Fruit fly (Drosophila melanogaster) whole organism, embryonic: Measurements from ENCODE around the gene Jhbp7.

ENCODE experiments used
- CG10321 ChIP-seq: fragments of 200-800 bp; sonication (Bioruptor generic); IDR thresholded peaks from 2 replicates; pipeline ENCODE4 v1.3.6; 2022; ENCODE audit warnings: missing biosample characterization, missing genetic modification characterization
- CG10431 ChIP-seq: fragments of 200-800 bp; sonication (Bioruptor generic); optimal IDR thresholded peaks from 3 replicates; lab custom pipeline; 2018; ENCODE audit warnings: missing biosample characterization, mild to moderate bottlenecking, missing genetic modification characterization
- CG10959 ChIP-seq: fragments of 200-800 bp; sonication (Bioruptor generic); IDR thresholded peaks from 2 replicates; pipeline ENCODE4 v1.3.6; 2022; ENCODE audit warnings: missing biosample characterization, missing genetic modification characterization
- CG11093 ChIP-seq: fragments of 200-800 bp; sonication (Bioruptor generic); IDR thresholded peaks from 3 replicates; pipeline ENCODE4 v1.3.6; 2022; ENCODE audit warnings: missing biosample characterization, missing genetic modification characterization
- CG11398 ChIP-seq: fragments of 200-800 bp; sonication (Bioruptor generic); optimal IDR thresholded peaks from 2 replicates; lab custom pipeline; 2016; ENCODE audit warnings: missing biosample characterization, missing genetic modification characterization
- CG11696 ChIP-seq: fragments of 200-800 bp; sonication (Bioruptor generic); IDR thresholded peaks from 2 replicates; pipeline ENCODE4 v1.3.6; 2022; ENCODE audit warnings: missing biosample characterization, missing genetic modification characterization
- CG12659 ChIP-seq: fragments of 200-800 bp; sonication (Bioruptor generic); optimal IDR thresholded peaks from 3 replicates; lab custom pipeline; 2017; ENCODE audit warnings: mild to moderate bottlenecking, missing biosample characterization, missing genetic modification reagents, missing genetic modification characterization
- CG18262 ChIP-seq: fragments of 200-800 bp; optimal IDR thresholded peaks from 3 replicates; lab custom pipeline; 2019; ENCODE audit warnings: missing biosample characterization, mild to moderate bottlenecking, missing genetic modification characterization, moderate library complexity
- CG18619 ChIP-seq: fragments of 200-800 bp; sonication (Bioruptor generic); optimal IDR thresholded peaks from 3 replicates; lab custom pipeline; 2017; ENCODE audit warnings: missing biosample characterization, mild to moderate bottlenecking, missing genetic modification characterization
- CG18764 ChIP-seq: fragments of 200-800 bp; sonication (Bioruptor generic); optimal IDR thresholded peaks from 3 replicates; lab custom pipeline; 2016; ENCODE audit warnings: missing biosample characterization, missing genetic modification characterization
- CG6765 ChIP-seq: fragments of 200-800 bp; sonication (Bioruptor generic); optimal IDR thresholded peaks from 3 replicates; lab custom pipeline; 2017; ENCODE audit warnings: missing biosample characterization, mild to moderate bottlenecking, missing genetic modification characterization
- CG7357 ChIP-seq: fragments of 200-800 bp; sonication (Bioruptor generic); IDR thresholded peaks from 3 replicates; pipeline ENCODE4 v1.3.6; 2022; ENCODE audit warnings: missing biosample characterization, missing genetic modification characterization
- CG7928 ChIP-seq: fragments of 200-800 bp; sonication (Bioruptor generic); optimal IDR thresholded peaks from 2 replicates; lab custom pipeline; 2017; ENCODE audit warnings: missing biosample characterization, mild to moderate bottlenecking, missing genetic modification characterization
- CG8388 ChIP-seq: fragments of 200-800 bp; sonication (Bioruptor generic); optimal IDR thresholded peaks from 2 replicates; lab custom pipeline; 2019; ENCODE audit warnings: missing biosample characterization, mild to moderate bottlenecking, missing genetic modification characterization, moderate library complexity
- CTCF ChIP-seq: fragments of 200-800 bp; sonication (Bioruptor generic); optimal IDR thresholded peaks from 2 replicates; lab custom pipeline; 2017; ENCODE audit warnings: missing biosample characterization, mild to moderate bottlenecking, missing genetic modification characterization, moderate library complexity
- D19B ChIP-seq: fragments of 200-800 bp; sonication (Bioruptor generic); optimal IDR thresholded peaks from 2 replicates; lab custom pipeline; 2017; ENCODE audit warnings: missing biosample characterization, mild to moderate bottlenecking, missing genetic modification characterization
- Dek ChIP-seq: fragments of 200-800 bp; sonication (Bioruptor generic); optimal IDR thresholded peaks from 3 replicates; lab custom pipeline; 2019; ENCODE audit warnings: missing biosample characterization, mild to moderate bottlenecking, missing genetic modification characterization, moderate library complexity
- Hey ChIP-seq: fragments of 200-800 bp; sonication (Bioruptor generic); optimal IDR thresholded peaks from 3 replicates; lab custom pipeline; 2018; ENCODE audit warnings: missing biosample characterization, mild to moderate bottlenecking, missing genetic modification characterization
- Hr51 ChIP-seq, 2 experiments: fragments of 200-800 bp; sonication (Bioruptor generic); optimal IDR thresholded peaks; 2 replicates in 1 of 2; 3 replicates in 1 of 2; lab custom pipeline; 2016 to 2018; ENCODE audit warnings: missing biosample characterization in 2 of 2, missing genetic modification characterization in 2 of 2, mild to moderate bottlenecking in 1 of 2, moderate library complexity in 1 of 2
- Jarid2 ChIP-seq: fragments of 200-800 bp; sonication (Bioruptor generic); optimal IDR thresholded peaks from 3 replicates; lab custom pipeline; 2017; ENCODE audit warnings: mild to moderate bottlenecking, missing biosample characterization, missing genetic modification reagents, missing genetic modification characterization
- Pdp1 ChIP-seq, 2 experiments: fragments of 200-800 bp; sonication (Bioruptor generic); optimal IDR thresholded peaks; 3 replicates each; lab custom pipeline; 2016; ENCODE audit warnings: missing biosample characterization in 2 of 2, missing genetic modification characterization in 2 of 2, mild to moderate bottlenecking in 1 of 2, moderate library complexity in 1 of 2
- Ravus ChIP-seq: fragments of 200-800 bp; sonication (Bioruptor generic); IDR thresholded peaks from 2 replicates; pipeline ENCODE4 v1.3.6; 2022; ENCODE audit warnings: missing biosample characterization, missing genetic modification characterization
- Sry-β ChIP-seq: fragments of 200-800 bp; sonication (Bioruptor generic); optimal IDR thresholded peaks from 2 replicates; lab custom pipeline; 2018; ENCODE audit warnings: missing biosample characterization, mild to moderate bottlenecking, missing genetic modification characterization, moderate library complexity
- YL-1 ChIP-seq: fragments of 200-800 bp; sonication (Bioruptor generic); optimal IDR thresholded peaks from 3 replicates; lab custom pipeline; 2017; ENCODE audit warnings: missing biosample characterization, mild to moderate bottlenecking, missing genetic modification characterization
- ato ChIP-seq: fragments of 200-800 bp; sonication (Bioruptor generic); IDR thresholded peaks from 2 replicates; pipeline ENCODE4 v1.3.6; 2022; ENCODE audit warnings: missing biosample characterization, missing genetic modification characterization; ENCODE audit not compliant: partially characterized antibody
- bcd ChIP-seq: fragments of 200-800 bp; sonication (Bioruptor generic); optimal IDR thresholded peaks from 2 replicates; lab custom pipeline; 2017; ENCODE audit warnings: missing biosample characterization, mild to moderate bottlenecking, missing genetic modification characterization
- br ChIP-seq: fragments of >200 bp; optimal IDR thresholded peaks from 2 replicates; lab custom pipeline; 2017
- cas ChIP-seq: fragments of 200-800 bp; sonication (Bioruptor generic); IDR thresholded peaks from 2 replicates; pipeline ENCODE4 v1.3.6; 2022; ENCODE audit warnings: missing biosample characterization, missing genetic modification characterization
- chm ChIP-seq: fragments of 200-800 bp; sonication (Bioruptor generic); IDR thresholded peaks from 2 replicates; pipeline ENCODE4 v1.3.6; 2022; ENCODE audit warnings: missing biosample characterization, missing genetic modification characterization
- crp ChIP-seq, 2 experiments: fragments of 200-800 bp; sonication (Bioruptor generic); optimal IDR thresholded peaks; 2 replicates in 1 of 2; 3 replicates in 1 of 2; lab custom pipeline; 2017; ENCODE audit warnings: missing biosample characterization in 2 of 2, missing genetic modification characterization in 2 of 2, mild to moderate bottlenecking in 1 of 2, moderate library complexity in 1 of 2
- danr ChIP-seq: fragments of 200-800 bp; sonication (Bioruptor generic); IDR thresholded peaks from 2 replicates; pipeline ENCODE4 v1.3.6; 2022; ENCODE audit warnings: missing biosample characterization, missing genetic modification characterization
- dati ChIP-seq: fragments of 200-800 bp; sonication (Bioruptor generic); IDR thresholded peaks from 2 replicates; pipeline ENCODE4 v1.3.6; 2022; ENCODE audit warnings: missing biosample characterization, missing genetic modification characterization
- emc ChIP-seq: fragments of 200-800 bp; sonication (Bioruptor generic); optimal IDR thresholded peaks from 2 replicates; lab custom pipeline; 2016; ENCODE audit warnings: missing biosample characterization, missing genetic modification characterization
- fd64A ChIP-seq: fragments of 200-800 bp; sonication (Bioruptor generic); optimal IDR thresholded peaks from 3 replicates; lab custom pipeline; 2018; ENCODE audit warnings: missing biosample characterization, mild to moderate bottlenecking, missing genetic modification characterization
- gcm ChIP-seq: fragments of 200-800 bp; sonication (Bioruptor generic); optimal IDR thresholded peaks from 2 replicates; lab custom pipeline; 2019; ENCODE audit warnings: missing biosample characterization, mild to moderate bottlenecking, missing genetic modification characterization, moderate library complexity
- gfzf ChIP-seq: fragments of 200-800 bp; sonication (Bioruptor generic); optimal IDR thresholded peaks from 2 replicates; lab custom pipeline; 2016; ENCODE audit warnings: missing biosample characterization, mild to moderate bottlenecking, missing genetic modification characterization, moderate library complexity
- grau ChIP-seq: fragments of 200-800 bp; optimal IDR thresholded peaks from 3 replicates; lab custom pipeline; 2019; ENCODE audit warnings: missing biosample characterization, mild to moderate bottlenecking, missing genetic modification characterization, moderate library complexity
- mam ChIP-seq: fragments of 200-800 bp; sonication (Bioruptor generic); optimal IDR thresholded peaks from 3 replicates; lab custom pipeline; 2016; ENCODE audit warnings: missing biosample characterization, missing genetic modification characterization
- nau ChIP-seq: fragments of 200-800 bp; sonication (Bioruptor generic); optimal IDR thresholded peaks from 3 replicates; lab custom pipeline; 2017; ENCODE audit warnings: missing biosample characterization, mild to moderate bottlenecking, missing genetic modification characterization, missing genetic modification reagents
- nerfin-2 ChIP-seq: fragments of 200-800 bp; sonication (Bioruptor generic); IDR thresholded peaks from 2 replicates; pipeline ENCODE4 v1.3.6; 2022; ENCODE audit warnings: missing biosample characterization, missing genetic modification characterization; ENCODE audit not compliant: partially characterized antibody
- onecut ChIP-seq: fragments of 200-800 bp; sonication (Bioruptor generic); IDR thresholded peaks from 2 replicates; pipeline ENCODE4 v1.3.6; 2022; ENCODE audit warnings: missing biosample characterization, missing genetic modification characterization
- pan ChIP-seq, 4 experiments: fragments of >200 bp in 3 of 4; fragments of 200-800 bp in 1 of 4; sonication (Bioruptor generic) in 1 of 4; optimal IDR thresholded peaks in 3 of 4; IDR thresholded peaks in 1 of 4; 2 replicates each; pipeline versions ENCODE4 v1.3.6 to Lab custom; 2017 to 2022; ENCODE audit warnings: missing biosample characterization in 2 of 4, missing genetic modification characterization in 2 of 4, mixed read lengths in 1 of 4
- pb ChIP-seq: fragments of 200-800 bp; sonication (Bioruptor generic); optimal IDR thresholded peaks from 3 replicates; lab custom pipeline; 2016; ENCODE audit warnings: missing biosample characterization, missing genetic modification characterization
- peb ChIP-seq: fragments of 200-800 bp; sonication (Bioruptor generic); IDR thresholded peaks from 2 replicates; pipeline ENCODE4 v1.3.6; 2022; ENCODE audit warnings: missing biosample characterization, missing genetic modification characterization
- prd ChIP-seq, 3 experiments: fragments of >200 bp in 2 of 3; fragments of 200-800 bp in 1 of 3; sonication (Bioruptor generic) in 1 of 3; optimal IDR thresholded peaks in 2 of 3; IDR thresholded peaks in 1 of 3; 2 replicates in 2 of 3; 3 replicates in 1 of 3; pipeline versions ENCODE4 v1.3.6 to Lab custom; 2017 to 2022; ENCODE audit warnings: missing biosample characterization in 1 of 3, missing genetic modification characterization in 1 of 3
- pros ChIP-seq: fragments of 200-800 bp; sonication (Bioruptor generic); optimal IDR thresholded peaks from 3 replicates; lab custom pipeline; 2019; ENCODE audit warnings: missing biosample characterization, mild to moderate bottlenecking, missing genetic modification characterization, moderate library complexity
- psq ChIP-seq: fragments of 200-800 bp; sonication (Bioruptor generic); optimal IDR thresholded peaks from 2 replicates; lab custom pipeline; 2017; ENCODE audit warnings: missing biosample characterization, missing genetic modification characterization
- row ChIP-seq: fragments of 200-800 bp; sonication (Bioruptor generic); IDR thresholded peaks from 3 replicates; pipeline ENCODE4 v1.3.6; 2022; ENCODE audit warnings: missing biosample characterization, missing genetic modification characterization
- scrt ChIP-seq: fragments of 200-800 bp; sonication (Bioruptor generic); optimal IDR thresholded peaks from 2 replicates; lab custom pipeline; 2018; ENCODE audit warnings: missing biosample characterization, mild to moderate bottlenecking, missing genetic modification characterization, moderate library complexity
- tna ChIP-seq: fragments of 200-800 bp; sonication (Bioruptor generic); IDR thresholded peaks from 2 replicates; pipeline ENCODE4 v1.3.6; 2022; ENCODE audit warnings: missing biosample characterization, missing genetic modification characterization; ENCODE audit not compliant: partially characterized antibody

The Jhbp7 gene

DNA sequence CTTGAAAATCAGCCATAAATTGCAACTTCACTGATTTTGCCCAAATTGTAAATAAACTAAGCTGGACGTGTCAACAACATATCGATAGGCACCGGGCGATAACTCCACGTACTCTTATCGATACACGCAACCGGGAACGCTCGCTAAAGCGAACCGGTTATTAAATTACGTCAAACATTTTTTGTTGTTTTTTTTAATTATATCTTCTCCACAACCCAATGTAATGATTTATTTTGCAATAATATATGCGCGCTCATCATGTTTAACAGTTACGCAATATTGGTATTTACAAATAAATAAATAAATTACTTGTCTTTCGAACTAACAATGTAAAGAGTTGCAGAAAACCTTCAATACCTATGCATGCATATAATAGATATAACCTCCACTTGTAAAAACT lies 22.3 kb upstream of the Jhbp7 start, which contains the start of gene Saysd1 (continued):
- no peak for TF ChIP-seq nau (GFP tag; lab: Kevin White, UChicago)
- TF ChIP-seq mam (GFP tag; lab: Kevin White, UChicago): peak; percentile 48
- no peak for TF ChIP-seq CG18262
- no peak for TF ChIP-seq YL-1 (GFP tag; lab: Kevin White, UChicago)
- TF ChIP-seq Hr51 (GFP tag; optimal IDR thresholded peaks at IDR 0.05; lab: Kevin White, UChicago): peak in 1 of 2 experiments; percentile 11
- no peak for TF ChIP-seq CG18619 (GFP tag; lab: Kevin White, UChicago)
- peak; percentile 89 for TF ChIP-seq ato (GFP tag; lab: Robert Waterston, UW)
- TF ChIP-seq CG11093 (GFP tag; lab: Robert Waterston, UW): no peak
- TF ChIP-seq gfzf (GFP tag; lab: Kevin White, UChicago): no peak
- no peak for TF ChIP-seq CTCF
- TF ChIP-seq prd (optimal IDR thresholded peaks at IDR 0.05; lab: Kevin White, UChicago): no peak
- TF ChIP-seq prd (GFP tag; IDR thresholded peaks at IDR 0.05; lab: Robert Waterston, UW): peak; percentile 48
- no peak for TF ChIP-seq psq (GFP tag; lab: Kevin White, UChicago)
- no peak for TF ChIP-seq CG18764 (GFP tag; lab: Kevin White, UChicago)
- no peak for TF ChIP-seq Hey
- TF ChIP-seq CG7928 (GFP tag; lab: Kevin White, UChicago): no peak
- no peak for TF ChIP-seq danr
- peak; percentile 81 for TF ChIP-seq tna
- peak; percentile 71 for TF ChIP-seq nerfin-2
- TF ChIP-seq Ravus (GFP tag; lab: Robert Waterston, UW): no peak
- TF ChIP-seq CG7357 (GFP tag; lab: Robert Waterston, UW): no peak
- peak; percentile 6 for TF ChIP-seq emc (GFP tag; lab: Kevin White, UChicago)
- TF ChIP-seq pros (GFP tag; lab: Kevin White, UChicago): no peak
- TF ChIP-seq CG12659: no peak
- no peak for TF ChIP-seq fd64A
- peak; percentile 7 for TF ChIP-seq pb (GFP tag; lab: Kevin White, UChicago)
- peak in 1 of 2 experiments; percentile 88 for TF ChIP-seq Pdp1 (GFP tag; optimal IDR thresholded peaks at IDR 0.05; lab: Kevin White, UChicago)
- TF ChIP-seq grau (tag; lab: Kevin White, UChicago): peak; percentile 71
- no peak for TF ChIP-seq scrt (GFP tag; lab: Kevin White, UChicago)
- TF ChIP-seq CG8388 (GFP tag; lab: Kevin White, UChicago): no peak
- no peak for TF ChIP-seq chm (GFP tag; lab: Robert Waterston, UW)
- TF ChIP-seq cas (GFP tag; lab: Robert Waterston, UW): no peak
- peak; percentile 38 for TF ChIP-seq bcd
- no peak for TF ChIP-seq Dek
- peak; percentile 34; the same call in 1 of the 3 replicates for TF ChIP-seq row (GFP tag; lab: Robert Waterston, UW)
- no peak for TF ChIP-seq peb
- no peak for TF ChIP-seq CG6765 (GFP tag; lab: Kevin White, UChicago)
- no peak for TF ChIP-seq D19B (GFP tag; lab: Kevin White, UChicago)
- TF ChIP-seq CG10431: no peak
- no peak for TF ChIP-seq Jarid2 (GFP tag; lab: Kevin White, UChicago)
- TF ChIP-seq br (lab: Kevin White, UChicago): no peak
- TF ChIP-seq Sry-β: no peak
- TF ChIP-seq CG11696: no peak
- no peak for TF ChIP-seq CG11398 (GFP tag; lab: Kevin White, UChicago)
- TF ChIP-seq gcm (GFP tag; lab: Kevin White, UChicago): no peak
- no peak for TF ChIP-seq CG10321
- TF ChIP-seq dati (GFP tag; lab: Robert Waterston, UW): no peak
- no peak for TF ChIP-seq onecut (GFP tag; lab: Robert Waterston, UW)
- no peak for TF ChIP-seq pan (optimal IDR thresholded peaks at IDR 0.05; lab: Kevin White, UChicago)
- TF ChIP-seq pan (GFP tag; optimal IDR thresholded peaks at IDR 0.05 in 1 of 2, IDR thresholded peaks at IDR 0.05 in 1 of 2): peak in 1 of 2 experiments; percentile 53
- TF ChIP-seq crp (GFP tag; optimal IDR thresholded peaks at IDR 0.05; lab: Kevin White, UChicago): no peak
- no peak for TF ChIP-seq CG10959
